Worm (Caenorhabditis elegans) whole organism, L2 larva: Measurements from ENCODE around the gene ant-1.1.

Source experiments
- aly-2 ChIP-seq: fragments of 150-350 bp; optimal IDR thresholded peaks from 2 replicates; lab custom pipeline; 2014; ENCODE audit warnings: missing biosample characterization, missing genetic modification characterization
- ceh-82 ChIP-seq: fragments of 150-350 bp; optimal IDR thresholded peaks from 2 replicates; lab custom pipeline; 2014; ENCODE audit warnings: missing biosample characterization, missing genetic modification characterization

ce11 chrIII:13462138-13462634 is 777 bp upstream of the ant-1.1 start, which contains the start of the genes abcf-2 and T27E9.2:
- TF ChIP-seq aly-2 (tag; lab: Kevin White, UChicago) (no peak), ceh-82 (tag; lab: Kevin White, UChicago) (no peak)
